Fruit fly (Drosophila melanogaster) Kc167 (cell line): ENCODE data around the gene CG18258.

Experiments
- Myc ChIP-seq: fragments of >200 bp; optimal IDR thresholded peaks from 2 replicates; lab custom pipeline; 2017; ENCODE audit warnings: missing external identifiers
- Sin3A ChIP-seq: fragments of >200 bp; optimal IDR thresholded peaks from 2 replicates; lab custom pipeline; 2018; ENCODE audit warnings: missing external identifiers
- h ChIP-seq: fragments of >200 bp; optimal IDR thresholded peaks from 3 replicates; lab custom pipeline; 2018; ENCODE audit warnings: missing external identifiers
- insv ChIP-seq: fragments of >200 bp; optimal IDR thresholded peaks from 3 replicates; lab custom pipeline; 2018; ENCODE audit warnings: missing external identifiers
- psq ChIP-seq: fragments of >200 bp; optimal IDR thresholded peaks from 2 replicates; lab custom pipeline; 2017; ENCODE audit warnings: missing external identifiers

dm6 chrX:17229475-17230169, 17.5 kb downstream of the CG18258 start:
- TF ChIP-seq psq (lab: Kevin White, UChicago) (no peak), Myc (lab: Kevin White, UChicago) (no peak), insv (no peak), Sin3A (lab: Kevin White, UChicago) (no peak), h (lab: Kevin White, UChicago) (no peak)
